Fruit fly (Drosophila melanogaster) whole organism, adult: ENCODE results near the gene mtDNA-helicase.

ENCODE experiments used
- CG12768 ChIP-seq: fragments of 200-800 bp; sonication (Bioruptor generic); optimal IDR thresholded peaks from 2 replicates; lab custom pipeline; 2017; ENCODE audit warnings: missing biosample characterization, missing genetic modification characterization, mild to moderate bottlenecking, moderate library complexity, missing genetic modification reagents
- CG7045 ChIP-seq: fragments of 200-800 bp; sonication (Bioruptor generic); optimal IDR thresholded peaks from 2 replicates; lab custom pipeline; 2017; ENCODE audit warnings: missing biosample characterization, mild to moderate bottlenecking, missing genetic modification characterization
- ovo ChIP-seq: fragments of 200-800 bp; sonication (Bioruptor generic); optimal IDR thresholded peaks from 2 replicates; lab custom pipeline; 2016; ENCODE audit warnings: missing biosample characterization, missing genetic modification characterization

- peak; percentile 28 for TF ChIP-seq CG12768 (GFP tag; lab: Kevin White, UChicago)
- no peak for TF ChIP-seq ovo (GFP tag; lab: Kevin White, UChicago)
- peak; percentile 6 for TF ChIP-seq CG7045 (GFP tag; lab: Kevin White, UChicago)
These were observed 4.0 kb upstream of the mtDNA-helicase start, which contains the start of gene RpS2 for dm6 chr2L:9897296-9897695.
